Fruit fly (Drosophila melanogaster) whole organism, embryonic: ENCODE measurements around the gene EloB.

ENCODE experiments used
- ATbp ChIP-seq: fragments of 200-800 bp; sonication (Bioruptor generic); optimal IDR thresholded peaks from 2 replicates; lab custom pipeline; 2017; ENCODE audit warnings: missing biosample characterization, mild to moderate bottlenecking, missing genetic modification characterization, missing genetic modification reagents
- Adf1 ChIP-seq: fragments of 200-800 bp; sonication (Bioruptor generic); IDR thresholded peaks from 2 replicates; pipeline ENCODE4 v1.3.6; 2022; ENCODE audit warnings: missing biosample characterization, missing genetic modification characterization
- Blimp-1 ChIP-seq: fragments of 200-800 bp; sonication (Bioruptor generic); optimal IDR thresholded peaks from 3 replicates; lab custom pipeline; 2018; ENCODE audit warnings: missing biosample characterization, missing genetic modification characterization, mild to moderate bottlenecking, moderate library complexity, missing genetic modification reagents
- CG12744 ChIP-seq: fragments of 200-800 bp; sonication (Bioruptor generic); optimal IDR thresholded peaks from 2 replicates; lab custom pipeline; 2016; ENCODE audit warnings: missing biosample characterization, missing genetic modification characterization
- CG12769 ChIP-seq: fragments of 200-800 bp; sonication (Bioruptor generic); optimal IDR thresholded peaks from 2 replicates; lab custom pipeline; 2019; ENCODE audit warnings: missing biosample characterization, mild to moderate bottlenecking, missing genetic modification characterization, moderate library complexity
- CG13287 ChIP-seq: fragments of 200-800 bp; sonication (Bioruptor generic); IDR thresholded peaks from 2 replicates; pipeline ENCODE4 v1.3.6; 2022; ENCODE audit warnings: missing biosample characterization, missing genetic modification characterization; ENCODE audit not compliant: partially characterized antibody
- CG13775 ChIP-seq: fragments of 200-800 bp; sonication (Bioruptor generic); optimal IDR thresholded peaks from 3 replicates; lab custom pipeline; 2017; ENCODE audit warnings: missing biosample characterization, mild to moderate bottlenecking, missing genetic modification characterization
- CG1603 ChIP-seq: fragments of 200-800 bp; sonication (Bioruptor generic); optimal IDR thresholded peaks from 2 replicates; lab custom pipeline; 2019; ENCODE audit warnings: missing biosample characterization, mild to moderate bottlenecking, missing genetic modification characterization, moderate library complexity
- CG1647 ChIP-seq: fragments of 200-800 bp; sonication (Bioruptor generic); optimal IDR thresholded peaks from 3 replicates; lab custom pipeline; 2016; ENCODE audit warnings: missing biosample characterization, missing genetic modification characterization
- CG16815 ChIP-seq: fragments of 200-800 bp; sonication (Bioruptor generic); optimal IDR thresholded peaks from 3 replicates; lab custom pipeline; 2017; ENCODE audit warnings: missing biosample characterization, mild to moderate bottlenecking, missing genetic modification characterization
- CG17359 ChIP-seq: fragments of 200-800 bp; sonication (Bioruptor generic); optimal IDR thresholded peaks from 3 replicates; lab custom pipeline; 2018; ENCODE audit warnings: missing biosample characterization, mild to moderate bottlenecking, missing genetic modification characterization, moderate library complexity
- CG1832 ChIP-seq: fragments of 200-800 bp; sonication (Bioruptor generic); optimal IDR thresholded peaks from 2 replicates; lab custom pipeline; 2017; ENCODE audit warnings: missing biosample characterization, mild to moderate bottlenecking, missing genetic modification characterization, inconsistent platforms
- CG18764 ChIP-seq: fragments of 200-800 bp; sonication (Bioruptor generic); optimal IDR thresholded peaks from 3 replicates; lab custom pipeline; 2016; ENCODE audit warnings: missing biosample characterization, missing genetic modification characterization
- CG2875 ChIP-seq: fragments of 200-800 bp; sonication (Bioruptor generic); optimal IDR thresholded peaks from 2 replicates; lab custom pipeline; 2017; ENCODE audit warnings: missing biosample characterization, mild to moderate bottlenecking, missing genetic modification characterization, missing genetic modification reagents
- CG30431 ChIP-seq: fragments of 200-800 bp; sonication (Bioruptor generic); optimal IDR thresholded peaks from 2 replicates; lab custom pipeline; 2017; ENCODE audit warnings: missing biosample characterization, missing genetic modification characterization
- CG4424 ChIP-seq: fragments of 200-800 bp; sonication (Bioruptor generic); optimal IDR thresholded peaks from 3 replicates; lab custom pipeline; 2016; ENCODE audit warnings: missing biosample characterization, missing genetic modification characterization
- CG4617 ChIP-seq: fragments of 200-800 bp; sonication (Bioruptor generic); optimal IDR thresholded peaks from 3 replicates; lab custom pipeline; 2016; ENCODE audit warnings: missing biosample characterization, missing genetic modification characterization, borderline replicate concordance
- CG5245 ChIP-seq: fragments of 200-800 bp; sonication (Bioruptor generic); optimal IDR thresholded peaks from 3 replicates; lab custom pipeline; 2016; ENCODE audit warnings: missing biosample characterization, missing genetic modification characterization
- CG7839 ChIP-seq: fragments of 200-800 bp; sonication (Bioruptor generic); optimal IDR thresholded peaks from 3 replicates; lab custom pipeline; 2018; ENCODE audit warnings: missing biosample characterization, mild to moderate bottlenecking, missing genetic modification characterization, moderate library complexity
- CG9817 ChIP-seq: fragments of 200-800 bp; sonication (Bioruptor generic); optimal IDR thresholded peaks from 2 replicates; lab custom pipeline; 2018; ENCODE audit warnings: missing biosample characterization, mild to moderate bottlenecking, missing genetic modification characterization, moderate library complexity
- CG9932 ChIP-seq: fragments of 200-800 bp; sonication (Bioruptor generic); IDR thresholded peaks from 2 replicates; pipeline ENCODE4 v1.3.6; 2022; ENCODE audit warnings: missing biosample characterization, missing genetic modification characterization
- CoRest ChIP-seq: fragments of 200-800 bp; sonication (Bioruptor generic); optimal IDR thresholded peaks from 3 replicates; lab custom pipeline; 2018; ENCODE audit warnings: missing biosample characterization, mild to moderate bottlenecking, missing genetic modification characterization, moderate library complexity
- D19B ChIP-seq: fragments of 200-800 bp; sonication (Bioruptor generic); optimal IDR thresholded peaks from 2 replicates; lab custom pipeline; 2017; ENCODE audit warnings: missing biosample characterization, mild to moderate bottlenecking, missing genetic modification characterization
- Fer2 ChIP-seq: fragments of 200-800 bp; sonication (Bioruptor generic); optimal IDR thresholded peaks from 2 replicates; lab custom pipeline; 2018; ENCODE audit warnings: missing biosample characterization, mild to moderate bottlenecking, missing genetic modification characterization, moderate library complexity
- Gug ChIP-seq: fragments of 200-800 bp; sonication (Bioruptor generic); IDR thresholded peaks from 4 replicates; pipeline ENCODE4 v1.3.6; 2022; ENCODE audit warnings: missing biosample characterization, missing genetic modification characterization
- Hey ChIP-seq: fragments of 200-800 bp; sonication (Bioruptor generic); optimal IDR thresholded peaks from 3 replicates; lab custom pipeline; 2018; ENCODE audit warnings: missing biosample characterization, mild to moderate bottlenecking, missing genetic modification characterization
- Scr ChIP-seq: fragments of 200-800 bp; sonication (Bioruptor generic); IDR thresholded peaks from 2 replicates; pipeline ENCODE4 v1.3.6; 2022; ENCODE audit warnings: missing biosample characterization, missing genetic modification characterization; ENCODE audit not compliant: partially characterized antibody
- Tbp ChIP-seq: fragments of >200 bp; optimal IDR thresholded peaks from 2 replicates; lab custom pipeline; 2018; ENCODE audit warnings: missing biosample characterization, missing genetic modification characterization
- Xrp1 ChIP-seq: fragments of 200-800 bp; sonication (Bioruptor generic); IDR thresholded peaks from 2 replicates; pipeline ENCODE4 v1.3.6; 2022; ENCODE audit warnings: missing biosample characterization, missing genetic modification characterization
- ac ChIP-seq: fragments of 200-800 bp; sonication (Bioruptor generic); optimal IDR thresholded peaks from 3 replicates; lab custom pipeline; 2017; ENCODE audit warnings: missing biosample characterization, mild to moderate bottlenecking, missing genetic modification characterization
- chinmo ChIP-seq: fragments of 200-800 bp; sonication (Bioruptor generic); IDR thresholded peaks from 4 replicates; pipeline ENCODE4 v1.3.6; 2022; ENCODE audit warnings: missing biosample characterization, missing genetic modification characterization; ENCODE audit not compliant: partially characterized antibody
- chn ChIP-seq: fragments of 200-800 bp; sonication (Bioruptor generic); optimal IDR thresholded peaks from 2 replicates; lab custom pipeline; 2016; ENCODE audit warnings: missing biosample characterization, missing genetic modification characterization
- ci ChIP-seq: fragments of 200-800 bp; sonication (Bioruptor generic); IDR thresholded peaks from 3 replicates; pipeline ENCODE4 v1.3.6; 2022; ENCODE audit warnings: missing biosample characterization, missing genetic modification characterization
- disco-r ChIP-seq: fragments of 200-800 bp; sonication (Bioruptor generic); optimal IDR thresholded peaks from 2 replicates; lab custom pipeline; 2016; ENCODE audit warnings: missing biosample characterization, missing genetic modification characterization
- dmrt99B ChIP-seq: fragments of 200-800 bp; sonication (Bioruptor generic); optimal IDR thresholded peaks from 2 replicates; lab custom pipeline; 2018; ENCODE audit warnings: missing biosample characterization, mild to moderate bottlenecking, missing genetic modification characterization, moderate library complexity
- eve ChIP-seq, 2 experiments: fragments of >200 bp; optimal IDR thresholded peaks; 2 replicates each; lab custom pipeline; 2017; ENCODE audit warnings: missing biosample characterization in 2 of 2, missing genetic modification characterization in 2 of 2
- grn ChIP-seq: fragments of 200-800 bp; sonication (Bioruptor generic); optimal IDR thresholded peaks from 3 replicates; lab custom pipeline; 2017; ENCODE audit warnings: missing biosample characterization, missing genetic modification characterization
- jumu ChIP-seq: fragments of 200-800 bp; sonication (Bioruptor generic); optimal IDR thresholded peaks from 3 replicates; lab custom pipeline; 2016; ENCODE audit warnings: missing biosample characterization, missing genetic modification characterization
- lmd ChIP-seq: fragments of 200-800 bp; sonication (Bioruptor generic); IDR thresholded peaks from 2 replicates; pipeline ENCODE4 v1.3.6; 2022; ENCODE audit warnings: missing biosample characterization, missing genetic modification characterization
- luna ChIP-seq: fragments of 200-800 bp; sonication (Bioruptor generic); optimal IDR thresholded peaks from 2 replicates; lab custom pipeline; 2016; ENCODE audit warnings: missing biosample characterization, missing genetic modification characterization
- odd ChIP-seq: fragments of 200-800 bp; sonication (Bioruptor generic); optimal IDR thresholded peaks from 2 replicates; lab custom pipeline; 2017; ENCODE audit warnings: missing biosample characterization, mild to moderate bottlenecking, missing genetic modification characterization
- run ChIP-seq: fragments of 200-800 bp; sonication (Bioruptor generic); optimal IDR thresholded peaks from 3 replicates; lab custom pipeline; 2018; ENCODE audit warnings: missing biosample characterization, mild to moderate bottlenecking, missing genetic modification characterization
- shn ChIP-seq: fragments of 200-800 bp; sonication (Bioruptor generic); optimal IDR thresholded peaks from 3 replicates; lab custom pipeline; 2016; ENCODE audit warnings: missing biosample characterization, missing genetic modification characterization
- sim ChIP-seq: fragments of 200-800 bp; sonication (Bioruptor generic); IDR thresholded peaks from 2 replicates; pipeline ENCODE4 v1.3.6; 2022; ENCODE audit warnings: missing biosample characterization, missing genetic modification characterization
- sr ChIP-seq: fragments of 200-800 bp; sonication (Bioruptor generic); IDR thresholded peaks from 3 replicates; pipeline ENCODE4 v1.3.6; 2022; ENCODE audit warnings: missing biosample characterization, missing genetic modification characterization
- ssp ChIP-seq: fragments of 200-800 bp; sonication (Bioruptor generic); IDR thresholded peaks from 2 replicates; pipeline ENCODE4 v1.3.6; 2022; ENCODE audit warnings: missing biosample characterization, missing genetic modification characterization
- tx ChIP-seq: fragments of 200-800 bp; sonication (Bioruptor generic); optimal IDR thresholded peaks from 2 replicates; lab custom pipeline; 2016; ENCODE audit warnings: missing biosample characterization, missing genetic modification characterization
- vvl ChIP-seq: fragments of 200-800 bp; sonication (Bioruptor generic); IDR thresholded peaks from 2 replicates; pipeline ENCODE4 v1.3.6; 2022; ENCODE audit warnings: missing biosample characterization, missing genetic modification characterization

Gene EloB

DNA sequence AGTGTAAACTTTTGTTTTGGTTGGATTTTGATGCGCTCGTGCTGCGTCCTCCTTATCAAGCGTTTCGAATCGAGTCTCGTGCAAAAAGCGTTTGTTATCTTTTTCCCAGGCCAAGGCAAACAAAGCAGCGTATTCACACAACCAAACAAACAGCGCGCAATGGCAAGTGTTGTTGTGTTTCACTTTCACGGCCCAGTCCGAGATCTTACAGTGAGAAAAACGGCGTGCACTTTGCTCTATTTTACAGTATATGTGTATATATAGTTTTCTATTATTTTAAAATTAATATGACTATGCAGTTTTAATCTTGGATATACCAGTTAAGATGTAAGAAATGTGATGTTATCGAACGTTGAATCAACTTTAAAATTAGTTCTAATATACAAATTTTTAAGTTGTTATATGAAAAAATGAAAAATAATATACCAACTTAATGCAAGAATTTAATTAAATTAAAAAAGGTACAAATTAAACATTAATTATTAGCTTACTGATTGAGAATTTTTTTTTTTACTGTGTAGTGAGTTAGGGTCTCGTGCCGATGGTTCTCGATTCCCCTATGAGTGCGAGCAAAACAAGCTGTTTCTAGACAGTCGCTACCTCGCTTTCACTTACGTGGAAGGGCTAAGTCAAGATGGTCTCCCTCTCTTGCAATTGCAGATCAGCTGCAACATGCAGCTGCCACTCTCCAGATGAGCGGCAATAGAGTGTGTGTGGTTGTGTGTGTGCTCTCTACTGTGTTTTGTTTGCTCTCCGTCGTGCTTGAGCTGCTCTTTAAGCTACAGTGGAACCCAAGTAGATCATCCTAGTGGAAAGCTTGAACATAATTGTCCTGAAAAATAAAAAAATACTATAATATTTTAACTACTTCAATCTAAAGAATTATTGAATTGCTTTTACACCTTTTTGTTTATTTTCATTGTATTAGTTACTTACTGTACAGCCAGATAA is 14.8 kb upstream of the EloB start (continued):
- TF ChIP-seq Hey (tag; lab: Kevin White, UChicago) (no peak), ci (GFP tag; lab: Robert Waterston, UW) (peak; percentile 83), CG13775 (GFP tag; lab: Kevin White, UChicago) (peak; percentile 85), CG1832 (GFP tag; lab: Kevin White, UChicago) (peak; percentile 59), luna (GFP tag; lab: Kevin White, UChicago) (no peak), D19B (GFP tag; lab: Kevin White, UChicago) (no peak), Adf1 (GFP tag; lab: Robert Waterston, UW) (no peak; the same call in 1 of the 2 replicates), jumu (GFP tag; lab: Kevin White, UChicago) (peak; percentile 9), CG30431 (GFP tag; lab: Kevin White, UChicago) (peak; percentile 68), run (tag; lab: Kevin White, UChicago) (peak; percentile 87), lmd (peak; percentile 89), dmrt99B (tag; lab: Kevin White, UChicago) (peak; percentile 97), ac (GFP tag; lab: Kevin White, UChicago) (peak; percentile 91), sr (no peak), CG7839 (tag; lab: Kevin White, UChicago) (peak; percentile 96), eve (GFP tag; optimal IDR thresholded peaks at IDR 0.05; lab: Kevin White, UChicago) (no peak), Fer2 (tag; lab: Kevin White, UChicago) (peak; percentile 58), CG17359 (tag; lab: Kevin White, UChicago) (peak; percentile 95), Xrp1 (GFP tag; lab: Robert Waterston, UW) (peak; percentile 94), shn (no peak), tx (GFP tag; lab: Kevin White, UChicago) (no peak), CoRest (tag; lab: Kevin White, UChicago) (peak; percentile 95), CG16815 (GFP tag; lab: Kevin White, UChicago) (peak; percentile 89), ssp (peak; percentile 81), chinmo (no peak), odd (GFP tag; lab: Kevin White, UChicago) (peak; percentile 85), CG9932 (no peak), Blimp-1 (peak; percentile 97), vvl (GFP tag; lab: Robert Waterston, UW) (peak; percentile 86), grn (GFP tag; lab: Kevin White, UChicago) (no peak), Gug (GFP tag; lab: Robert Waterston, UW) (peak; percentile 58; the same call in 2 of the 4 replicates), CG18764 (peak; percentile 79), sim (GFP tag; lab: Robert Waterston, UW) (peak; percentile 79), chn (GFP tag; lab: Kevin White, UChicago) (no peak), CG12769 (peak; percentile 9), ATbp (GFP tag; lab: Kevin White, UChicago) (peak; percentile 91), CG5245 (GFP tag; lab: Kevin White, UChicago) (peak; percentile 72), CG2875 (peak; percentile 85), disco-r (GFP tag; lab: Kevin White, UChicago) (no peak), CG12744 (GFP tag; lab: Kevin White, UChicago) (no peak), Tbp (GFP tag; lab: Kevin White, UChicago) (no peak), CG1647 (GFP tag; lab: Kevin White, UChicago) (peak; percentile 25), CG13287 (GFP tag; lab: Robert Waterston, UW) (no peak), CG4424 (GFP tag; lab: Kevin White, UChicago) (peak; percentile 87), CG9817 (peak; percentile 75), Scr (GFP tag; lab: Robert Waterston, UW) (no peak), CG4617 (GFP tag; lab: Kevin White, UChicago) (peak; percentile 43), CG1603 (tag; lab: Kevin White, UChicago) (peak; percentile 54)
